Fruit fly (Drosophila melanogaster) whole organism, adult: ENCODE results near the gene Cep135.

Experiments used
- CG11617 ChIP-seq: fragments of 200-800 bp; sonication (Bioruptor generic); optimal IDR thresholded peaks from 2 replicates; lab custom pipeline; 2017; ENCODE audit warnings: mild to moderate bottlenecking, missing biosample characterization, missing genetic modification reagents, missing genetic modification characterization
- CG12768 ChIP-seq: fragments of 200-800 bp; sonication (Bioruptor generic); optimal IDR thresholded peaks from 2 replicates; lab custom pipeline; 2017; ENCODE audit warnings: missing biosample characterization, missing genetic modification characterization, mild to moderate bottlenecking, moderate library complexity, missing genetic modification reagents
- CG14711 ChIP-seq: fragments of 200-800 bp; sonication (Bioruptor generic); optimal IDR thresholded peaks from 2 replicates; lab custom pipeline; 2018; ENCODE audit warnings: missing biosample characterization, mild to moderate bottlenecking, missing genetic modification characterization, moderate library complexity
- CG1620 ChIP-seq: fragments of 200-800 bp; sonication (Bioruptor generic); optimal IDR thresholded peaks from 2 replicates; lab custom pipeline; 2016; ENCODE audit warnings: missing biosample characterization, missing genetic modification characterization
- CG33017 ChIP-seq: fragments of 200-800 bp; sonication (Bioruptor generic); optimal IDR thresholded peaks from 2 replicates; lab custom pipeline; 2018; ENCODE audit warnings: missing biosample characterization, mild to moderate bottlenecking, missing genetic modification characterization, moderate library complexity
- CG5204 ChIP-seq: fragments of 200-800 bp; sonication (Bioruptor generic); optimal IDR thresholded peaks from 2 replicates; lab custom pipeline; 2016; ENCODE audit warnings: missing biosample characterization, missing genetic modification characterization
- CG7045 ChIP-seq: fragments of 200-800 bp; sonication (Bioruptor generic); optimal IDR thresholded peaks from 2 replicates; lab custom pipeline; 2017; ENCODE audit warnings: missing biosample characterization, mild to moderate bottlenecking, missing genetic modification characterization
- CG7101 ChIP-seq: fragments of 200-800 bp; sonication (Bioruptor generic); optimal IDR thresholded peaks from 2 replicates; lab custom pipeline; 2018; ENCODE audit warnings: missing biosample characterization, mild to moderate bottlenecking, missing genetic modification characterization, moderate library complexity
- Clk ChIP-seq: fragments of 200-800 bp; sonication (Bioruptor generic); optimal IDR thresholded peaks from 2 replicates; lab custom pipeline; 2017; ENCODE audit warnings: missing biosample characterization, missing genetic modification characterization
- Crg-1 ChIP-seq: fragments of 200-800 bp; sonication (Bioruptor generic); optimal IDR thresholded peaks from 2 replicates; lab custom pipeline; 2016; ENCODE audit warnings: missing biosample characterization, missing genetic modification characterization
- Hr96 ChIP-seq: fragments of 200-800 bp; sonication (Bioruptor generic); optimal IDR thresholded peaks from 2 replicates; lab custom pipeline; 2016; ENCODE audit warnings: missing biosample characterization, missing genetic modification characterization
- Mnt ChIP-seq: fragments of 200-800 bp; sonication (Bioruptor generic); optimal IDR thresholded peaks from 2 replicates; lab custom pipeline; 2016; ENCODE audit warnings: missing biosample characterization, mild to moderate bottlenecking, missing genetic modification characterization
- bab1 ChIP-seq: fragments of 200-800 bp; sonication (Bioruptor generic); optimal IDR thresholded peaks from 3 replicates; lab custom pipeline; 2019; ENCODE audit warnings: missing biosample characterization, mild to moderate bottlenecking, missing genetic modification characterization, moderate library complexity
- cic ChIP-seq: fragments of 200-800 bp; sonication (Bioruptor generic); optimal IDR thresholded peaks from 2 replicates; lab custom pipeline; 2017; ENCODE audit warnings: missing biosample characterization, mild to moderate bottlenecking, missing genetic modification characterization, moderate library complexity
- cnc ChIP-seq, 2 experiments: fragments of >200 bp; optimal IDR thresholded peaks; 2 replicates each; lab custom pipeline; 2017
- kay ChIP-seq: fragments of 200-800 bp; sonication (Bioruptor generic); peaks from one replicate; lab custom pipeline; 2016; ENCODE audit warnings: missing biosample characterization, missing genetic modification characterization, borderline replicate concordance
- ovo ChIP-seq: fragments of 200-800 bp; sonication (Bioruptor generic); optimal IDR thresholded peaks from 2 replicates; lab custom pipeline; 2016; ENCODE audit warnings: missing biosample characterization, missing genetic modification characterization
- pad ChIP-seq: fragments of 200-800 bp; sonication (Bioruptor generic); optimal IDR thresholded peaks from 3 replicates; lab custom pipeline; 2017; ENCODE audit warnings: missing biosample characterization, missing genetic modification characterization, mild to moderate bottlenecking, moderate library complexity, missing genetic modification reagents
- tj ChIP-seq: fragments of 200-800 bp; sonication (Bioruptor generic); optimal IDR thresholded peaks from 3 replicates; lab custom pipeline; 2017; ENCODE audit warnings: missing biosample characterization, mild to moderate bottlenecking, missing genetic modification characterization, moderate library complexity
- toe ChIP-seq: fragments of 200-800 bp; sonication (Bioruptor generic); optimal IDR thresholded peaks from 2 replicates; lab custom pipeline; 2016; ENCODE audit warnings: missing biosample characterization, missing genetic modification characterization

Cep135 gene

DNA sequence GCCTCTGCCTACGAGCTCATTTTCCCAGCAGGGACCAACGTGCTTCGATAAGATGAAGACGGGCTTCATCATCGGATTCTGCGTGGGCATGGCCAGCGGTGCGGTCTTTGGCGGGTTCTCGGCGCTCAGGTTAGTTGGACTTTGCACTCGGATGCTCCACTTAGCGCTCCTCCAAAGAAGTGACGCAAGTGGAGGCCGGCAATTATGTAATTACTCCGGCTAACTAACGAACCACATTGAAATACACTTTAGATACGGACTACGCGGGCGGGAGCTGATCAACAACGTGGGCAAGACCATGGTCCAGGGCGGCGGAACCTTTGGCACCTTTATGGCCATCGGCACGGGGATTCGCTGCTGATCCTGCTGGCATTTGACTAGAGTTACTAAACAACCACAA is 45.5 kb downstream of the Cep135 start:
- no peak for TF ChIP-seq cic
- TF ChIP-seq CG12768: no peak
- TF ChIP-seq bab1 (GFP tag; lab: Kevin White, UChicago): no peak
- no peak for TF ChIP-seq kay (GFP tag; lab: Kevin White, UChicago)
- no peak for TF ChIP-seq CG11617 (GFP tag; lab: Kevin White, UChicago)
- TF ChIP-seq Crg-1 (GFP tag; lab: Kevin White, UChicago): no peak
- no peak for TF ChIP-seq CG14711 (tag; lab: Kevin White, UChicago)
- TF ChIP-seq CG7045: no peak
- no peak for TF ChIP-seq CG33017
- no peak for TF ChIP-seq CG1620 (GFP tag; lab: Kevin White, UChicago)
- TF ChIP-seq Clk (GFP tag; lab: Kevin White, UChicago): no peak
- TF ChIP-seq Hr96 (GFP tag; lab: Kevin White, UChicago): no peak
- no peak for TF ChIP-seq pad (GFP tag; lab: Kevin White, UChicago)
- no peak for TF ChIP-seq cnc (optimal IDR thresholded peaks at IDR 0.05; lab: Kevin White, UChicago)
- TF ChIP-seq CG5204 (GFP tag; lab: Kevin White, UChicago): no peak
- TF ChIP-seq tj (GFP tag; lab: Kevin White, UChicago): no peak
- no peak for TF ChIP-seq ovo (GFP tag; lab: Kevin White, UChicago)
- TF ChIP-seq Mnt (GFP tag; lab: Kevin White, UChicago): no peak
- TF ChIP-seq CG7101: no peak

DNA sequence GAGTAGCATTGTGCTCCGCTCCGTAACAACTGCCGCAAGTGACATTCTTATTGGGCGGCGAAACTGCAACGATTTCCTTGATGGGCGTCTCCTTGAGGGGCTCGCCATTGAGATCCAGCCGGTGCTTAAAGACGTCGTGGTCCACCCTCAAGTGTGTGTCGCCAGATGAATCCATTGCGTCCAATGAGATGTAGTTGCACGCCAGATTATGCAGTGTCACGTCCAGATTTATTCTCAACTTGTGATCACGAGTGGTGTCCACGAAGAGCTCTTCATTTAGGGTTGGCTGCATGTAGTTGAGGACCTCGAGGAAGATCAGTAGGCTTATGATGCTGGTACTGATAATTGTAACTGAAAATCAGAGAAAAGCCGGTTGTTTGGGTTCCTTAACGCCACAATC is 46.5 kb downstream of the Cep135 start:
- TF ChIP-seq bab1 (GFP tag; lab: Kevin White, UChicago) (no peak), CG5204 (GFP tag; lab: Kevin White, UChicago) (no peak), CG1620 (GFP tag; lab: Kevin White, UChicago) (no peak), cnc (optimal IDR thresholded peaks at IDR 0.05; lab: Kevin White, UChicago) (peak; percentile 60 to 79)

DNA sequence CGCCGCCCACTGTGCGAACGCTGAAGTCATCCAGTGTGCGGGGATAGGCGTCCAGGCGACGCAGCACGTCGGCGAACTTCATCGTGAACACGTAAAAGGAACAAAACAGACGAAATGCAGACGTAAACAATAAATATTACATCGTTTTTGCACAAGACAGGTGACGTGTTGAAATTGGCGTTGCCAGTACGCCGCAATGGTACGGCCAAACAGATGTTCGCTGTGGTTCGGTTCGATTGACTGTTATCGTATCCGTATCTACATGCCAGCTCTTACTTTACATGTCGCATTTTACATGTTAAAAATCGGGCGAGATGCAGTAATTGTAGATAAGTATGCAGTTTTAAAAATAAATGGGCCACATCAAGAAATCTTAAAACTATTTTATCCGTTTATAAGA is 46.9 kb downstream of the Cep135 start, which contains the start of gene CG7011:
Gene CG7011, minus strand, starts transcription at position 215 of the 400 bp plus-strand sequence.
- no peak for TF ChIP-seq toe (GFP tag; lab: Kevin White, UChicago)
- peak; percentile 74 for TF ChIP-seq tj (GFP tag; lab: Kevin White, UChicago)
- peak in 1 of 2 experiments; percentile 21 for TF ChIP-seq cnc (optimal IDR thresholded peaks at IDR 0.05; lab: Kevin White, UChicago)

DNA sequence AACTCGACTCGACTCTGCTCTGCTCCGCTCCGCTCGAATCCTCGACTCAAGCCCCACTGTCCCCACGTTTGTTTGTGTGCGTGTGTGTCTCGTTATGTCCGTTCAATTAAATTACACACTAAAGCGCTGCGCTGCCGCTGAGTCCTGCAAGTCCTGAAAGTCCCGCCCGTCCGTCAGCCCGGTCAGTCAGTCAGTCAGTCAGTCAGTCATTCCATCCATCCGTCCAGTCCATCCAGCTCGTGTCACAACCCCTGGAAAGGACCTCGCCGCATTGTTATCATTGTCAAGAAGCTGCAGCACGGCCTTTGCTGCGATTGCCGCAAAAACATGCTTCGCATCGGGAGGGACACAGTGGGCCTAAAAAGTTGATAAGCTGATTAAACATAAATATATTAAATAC is 52.5 kb downstream of the Cep135 start:
- TF ChIP-seq pad (GFP tag; lab: Kevin White, UChicago): no peak
- no peak for TF ChIP-seq toe (GFP tag; lab: Kevin White, UChicago)
- TF ChIP-seq CG1620 (GFP tag; lab: Kevin White, UChicago): no peak
- no peak for TF ChIP-seq kay (GFP tag; lab: Kevin White, UChicago)
- TF ChIP-seq tj (GFP tag; lab: Kevin White, UChicago): no peak
- TF ChIP-seq CG7045: no peak
- TF ChIP-seq CG12768: no peak
- TF ChIP-seq CG5204 (GFP tag; lab: Kevin White, UChicago): no peak
- TF ChIP-seq bab1 (GFP tag; lab: Kevin White, UChicago): no peak
- TF ChIP-seq Mnt (GFP tag; lab: Kevin White, UChicago): no peak
- TF ChIP-seq ovo (GFP tag; lab: Kevin White, UChicago): no peak
- TF ChIP-seq Clk (GFP tag; lab: Kevin White, UChicago): no peak
- no peak for TF ChIP-seq CG14711 (tag; lab: Kevin White, UChicago)
- TF ChIP-seq CG11617 (GFP tag; lab: Kevin White, UChicago): no peak
- no peak for TF ChIP-seq Crg-1 (GFP tag; lab: Kevin White, UChicago)
- no peak for TF ChIP-seq cic
- no peak for TF ChIP-seq Hr96 (GFP tag; lab: Kevin White, UChicago)

DNA sequence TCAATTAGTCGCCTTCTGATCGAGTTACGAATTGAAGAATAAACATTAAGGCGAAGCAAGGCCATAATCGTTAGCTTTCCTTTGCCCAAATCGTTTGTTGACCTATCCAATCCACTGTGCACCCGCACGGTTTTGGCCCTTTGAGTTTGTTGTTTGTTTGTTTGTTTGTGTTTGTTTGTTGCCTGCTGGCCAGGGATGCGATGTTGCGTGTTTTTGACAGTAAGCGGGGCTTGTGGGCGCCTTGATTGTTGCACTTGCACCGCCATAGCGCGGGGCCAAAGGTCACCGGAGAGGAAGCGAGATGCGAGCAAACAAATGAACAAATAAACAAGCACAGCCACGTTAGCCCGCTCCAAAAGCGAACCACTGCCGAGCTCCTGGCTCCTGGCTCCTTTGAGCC is 53.3 kb downstream of the Cep135 start:
- TF ChIP-seq CG12768 (no peak), CG5204 (GFP tag; lab: Kevin White, UChicago) (no peak), cic (no peak), pad (GFP tag; lab: Kevin White, UChicago) (no peak), Mnt (GFP tag; lab: Kevin White, UChicago) (no peak)

DNA sequence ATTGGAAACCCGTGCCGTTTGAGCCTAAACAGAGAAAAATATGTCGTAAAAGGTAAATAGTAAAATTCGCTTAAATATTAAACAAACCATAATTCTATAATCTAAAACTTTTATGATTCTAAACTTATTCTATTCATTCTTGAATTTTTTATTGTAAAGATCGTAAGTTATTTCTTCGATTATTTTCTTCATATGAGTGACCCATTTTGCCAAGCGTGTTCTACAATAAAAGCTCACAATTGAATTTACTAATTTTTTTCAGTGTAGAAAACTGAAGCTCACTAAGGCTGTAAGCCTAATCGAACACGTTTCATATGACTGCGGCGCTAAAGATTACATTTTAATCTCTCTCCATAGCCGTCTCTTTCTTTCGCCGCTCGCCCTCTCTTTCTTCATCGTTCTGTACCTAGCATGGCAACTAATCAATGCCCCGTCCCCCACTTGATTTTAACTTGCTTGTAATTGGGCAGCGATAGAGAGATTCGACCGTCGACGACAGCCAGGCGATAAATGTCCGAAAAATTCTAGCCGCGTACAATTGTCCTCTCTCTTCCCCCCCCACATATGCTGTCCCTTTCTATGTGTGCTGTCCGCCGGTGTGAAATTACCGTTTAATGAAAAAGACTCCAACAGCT is 55.3 kb downstream of the Cep135 start:
- no peak for TF ChIP-seq cic
- TF ChIP-seq bab1 (GFP tag; lab: Kevin White, UChicago): no peak
- TF ChIP-seq CG1620 (GFP tag; lab: Kevin White, UChicago): no peak
- TF ChIP-seq CG12768: no peak
- no peak for TF ChIP-seq Clk (GFP tag; lab: Kevin White, UChicago)
- TF ChIP-seq Hr96 (GFP tag; lab: Kevin White, UChicago): no peak

DNA sequence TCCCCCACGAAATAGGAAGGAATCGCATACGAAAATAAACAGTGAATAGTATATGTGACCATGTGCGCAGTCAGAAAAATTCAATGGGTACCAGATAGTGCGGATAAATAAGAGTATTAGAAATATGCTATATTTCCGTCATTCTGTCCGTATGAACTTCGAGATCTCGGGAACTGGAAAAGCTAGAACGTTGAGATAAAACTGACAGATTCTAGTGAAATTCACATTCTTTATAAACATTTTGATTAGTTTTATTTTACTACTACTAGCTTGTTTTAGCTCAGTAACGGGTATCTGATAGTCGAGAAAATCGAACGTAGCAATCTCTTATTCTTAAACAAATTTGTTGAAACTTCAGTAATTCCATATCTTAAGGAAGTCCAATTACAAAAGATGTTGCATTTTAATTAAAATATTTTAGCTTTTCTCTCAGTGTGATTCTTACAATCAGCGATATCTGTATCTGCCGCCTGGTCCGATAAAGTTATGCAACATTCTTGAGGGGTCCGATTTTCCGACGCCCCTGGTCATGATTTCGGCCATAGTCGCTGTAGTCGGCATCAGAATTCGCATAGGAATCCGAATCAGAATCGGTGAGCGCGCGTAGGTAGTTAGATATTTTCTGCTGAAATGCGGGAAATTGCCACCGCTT is 56.0 kb downstream of the Cep135 start:
- TF ChIP-seq tj (GFP tag; lab: Kevin White, UChicago) (peak; percentile 61), CG11617 (GFP tag; lab: Kevin White, UChicago) (no peak), CG7101 (no peak)
